Fruit fly (Drosophila melanogaster): ENCODE data around the gene Wdr81.

Gene Wdr81

dm6 chr2L:11981210-11981609 is 39.5 kb downstream of the Wdr81 start, which contains the start of gene CG16965:
Gene CG16965, plus strand, starts transcription at chr2L:11981591.
- TF ChIP-seq Rel (GFP tag; optimal IDR thresholded peaks at IDR 0.05) (no peak), Rel (tag; optimal IDR thresholded peaks at IDR 0.05) (no peak), HLH106 (tag; optimal IDR thresholded peaks at IDR 0.05) (no peak), fru (GFP tag; optimal IDR thresholded peaks at IDR 0.05) (no peak), dmrt93B (GFP tag; optimal IDR thresholded peaks at IDR 0.05) (no peak), psq (GFP tag; optimal IDR thresholded peaks at IDR 0.05) (no peak), foxo (GFP tag; optimal IDR thresholded peaks at IDR 0.05) (no peak), usp (GFP tag; optimal IDR thresholded peaks at IDR 0.05) (no peak), Myc (optimal IDR thresholded peaks at IDR 0.05) (no peak), lola (GFP tag; optimal IDR thresholded peaks at IDR 0.05) (no peak), Sp1 (GFP tag; optimal IDR thresholded peaks at IDR 0.05) (no peak), Dif (GFP tag; optimal IDR thresholded peaks at IDR 0.05; ENCODE audit: partially characterized antibody) (no peak), rgr (GFP tag; optimal IDR thresholded peaks at IDR 0.05) (no peak)

DNA sequence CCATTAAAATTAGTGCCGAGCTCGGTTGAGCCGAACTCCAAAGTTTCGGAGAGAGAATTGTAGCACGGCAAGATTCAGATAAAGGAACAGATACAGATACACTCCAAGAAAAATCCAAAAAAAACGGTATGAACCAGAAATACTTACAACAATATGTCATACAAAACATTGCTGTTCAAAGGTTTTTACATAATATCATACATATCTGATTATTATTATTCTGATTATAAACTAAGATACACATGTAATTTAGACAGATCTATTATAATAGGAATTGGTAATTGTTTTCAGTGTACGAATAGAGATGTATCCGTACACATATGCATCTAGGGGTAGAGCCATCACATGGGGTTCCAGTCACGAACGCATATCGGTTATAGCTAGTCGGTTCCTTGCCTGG is 40.7 kb downstream of the Wdr81 start:
- TF ChIP-seq Vsx2 (GFP tag; optimal IDR thresholded peaks at IDR 0.05; ENCODE audit: partially characterized antibody) (no peak), Dfd (GFP tag; optimal IDR thresholded peaks at IDR 0.05) (no peak), jim (GFP tag; optimal IDR thresholded peaks at IDR 0.05) (no peak), Hnf4 (GFP tag; optimal IDR thresholded peaks at IDR 0.05) (no peak), CG32264 (GFP tag; optimal IDR thresholded peaks at IDR 0.05) (no peak)

- no peak for TF ChIP-seq sv (GFP tag; optimal IDR thresholded peaks at IDR 0.05)
- TF ChIP-seq dsf (GFP tag; optimal IDR thresholded peaks at IDR 0.05; ENCODE audit: borderline replicate concordance) = no peak
- no peak for TF ChIP-seq usp (GFP tag; optimal IDR thresholded peaks at IDR 0.05)
- no peak for TF ChIP-seq Dfd (GFP tag; optimal IDR thresholded peaks at IDR 0.05)
- TF ChIP-seq GATAd (GFP tag; optimal IDR thresholded peaks at IDR 0.05) = no peak
- TF ChIP-seq CrebA (GFP tag; optimal IDR thresholded peaks at IDR 0.05; ENCODE audit: borderline replicate concordance) = no peak
- no peak for TF ChIP-seq br (GFP tag; optimal IDR thresholded peaks at IDR 0.05)
- no peak for TF ChIP-seq tai (GFP tag; optimal IDR thresholded peaks at IDR 0.05)
- no peak for TF ChIP-seq HLH106 (tag; optimal IDR thresholded peaks at IDR 0.05)
- TF ChIP-seq OdsH (GFP tag; optimal IDR thresholded peaks at IDR 0.05) = no peak
- no peak for TF ChIP-seq fru (GFP tag; optimal IDR thresholded peaks at IDR 0.05)
- no peak for TF ChIP-seq brk (GFP tag; optimal IDR thresholded peaks at IDR 0.05)
Measured at dm6 chr2L:11977721-11978120, 43.0 kb downstream of the Wdr81 start.

DNA sequence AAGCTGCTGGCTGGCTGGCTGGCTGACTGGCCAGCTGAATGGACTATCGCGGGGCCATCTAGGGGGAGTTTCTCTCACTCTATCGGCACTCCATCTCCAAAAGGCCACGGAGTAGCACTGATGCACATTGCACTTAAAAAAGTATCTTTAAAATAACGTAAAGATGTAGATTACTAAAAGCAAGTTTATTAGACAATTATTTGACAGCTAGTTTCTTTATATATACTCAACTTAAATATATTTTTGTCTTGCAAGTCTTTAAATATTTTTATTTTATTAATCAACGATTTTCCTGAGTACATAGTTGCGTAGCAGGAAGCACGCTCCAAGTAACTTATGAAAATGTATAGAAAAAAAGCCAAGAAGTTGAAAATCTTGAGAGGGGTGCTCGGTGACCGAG is 43.8 kb downstream of the Wdr81 start:
- TF ChIP-seq fru (GFP tag; optimal IDR thresholded peaks at IDR 0.05) = no peak

- TF ChIP-seq sage (GFP tag; optimal IDR thresholded peaks at IDR 0.05) = no peak
- TF ChIP-seq lola (GFP tag; optimal IDR thresholded peaks at IDR 0.05) = no peak
- TF ChIP-seq HLH106 (tag; optimal IDR thresholded peaks at IDR 0.05) = no peak
Measured at dm6 chr2L:11973145-11973738, 47.5 kb downstream of the Wdr81 start.

DNA sequence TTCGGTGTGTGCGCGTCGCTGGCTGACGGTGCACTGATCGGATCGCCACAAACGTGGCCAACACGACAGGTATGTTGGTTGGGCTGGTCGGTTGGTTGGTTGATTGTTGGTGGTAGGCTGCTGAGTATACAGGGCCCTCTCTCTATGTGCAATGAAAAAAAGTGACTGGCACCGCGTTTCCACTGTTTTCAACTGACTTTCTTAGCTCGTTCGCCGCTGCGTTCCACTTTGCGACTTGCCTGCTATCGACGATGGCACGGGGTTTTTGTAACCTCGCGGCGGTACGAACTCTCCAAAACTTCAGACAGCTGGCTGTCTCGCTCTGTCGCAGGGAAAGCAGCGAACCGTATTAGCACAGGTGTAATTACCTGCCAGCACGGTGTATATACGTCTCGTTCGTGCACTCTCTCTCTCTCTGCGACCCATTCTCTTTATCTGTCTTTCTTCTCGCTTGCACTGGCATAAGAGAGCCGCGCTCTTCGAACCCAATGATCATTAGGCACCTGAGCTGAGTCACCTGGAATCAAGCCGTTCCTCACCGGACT is 49.8 kb downstream of the Wdr81 start:
- TF ChIP-seq fru (GFP tag; optimal IDR thresholded peaks at IDR 0.05) (peak; percentile 51), foxo (GFP tag; optimal IDR thresholded peaks at IDR 0.05) (peak in 1 of 2 experiments; percentile 34), usp (GFP tag; optimal IDR thresholded peaks at IDR 0.05) (no peak), Hr83 (GFP tag; optimal IDR thresholded peaks at IDR 0.05; ENCODE audit: poor library complexity, severe bottlenecking) (peak; percentile 83), CG32264 (GFP tag; optimal IDR thresholded peaks at IDR 0.05) (peak; percentile 24), Dfd (GFP tag; optimal IDR thresholded peaks at IDR 0.05) (no peak), jim (GFP tag; optimal IDR thresholded peaks at IDR 0.05) (peak; percentile 59), psq (GFP tag; optimal IDR thresholded peaks at IDR 0.05) (peak; percentile 7), Rel (GFP tag; optimal IDR thresholded peaks at IDR 0.05) (no peak), Rel (tag; optimal IDR thresholded peaks at IDR 0.05) (peak; percentile 69), Jra (GFP tag; optimal IDR thresholded peaks at IDR 0.05) (peak; percentile 46), Hr78 (GFP tag; optimal IDR thresholded peaks at IDR 0.05) (no peak), dmrt93B (GFP tag; optimal IDR thresholded peaks at IDR 0.05) (no peak), tai (GFP tag; optimal IDR thresholded peaks at IDR 0.05) (no peak), Dif (GFP tag; optimal IDR thresholded peaks at IDR 0.05; ENCODE audit: partially characterized antibody) (peak; percentile 84), OdsH (GFP tag; optimal IDR thresholded peaks at IDR 0.05) (peak; percentile 20), Hnf4 (GFP tag; optimal IDR thresholded peaks at IDR 0.05) (no peak), rgr (GFP tag; optimal IDR thresholded peaks at IDR 0.05) (peak; percentile 50), HLH106 (tag; optimal IDR thresholded peaks at IDR 0.05) (peak; percentile 24), h (GFP tag; optimal IDR thresholded peaks at IDR 0.05) (peak; percentile 75), Sp1 (GFP tag; optimal IDR thresholded peaks at IDR 0.05) (peak; percentile 46), br (GFP tag; optimal IDR thresholded peaks at IDR 0.05) (peak; percentile 44), dl (GFP tag; optimal IDR thresholded peaks at IDR 0.05; ENCODE audit: insufficient read depth in 1 of 2, partially characterized antibody in 2 of 2) (peak; percentile 56 to 82), Vsx2 (GFP tag; optimal IDR thresholded peaks at IDR 0.05; ENCODE audit: partially characterized antibody) (peak; percentile 81)

All from whole organism, wandering third instar larva.